Worm (Caenorhabditis elegans): Measurements from ENCODE around the gene ZK328.6.

ce11 chrIII:5988991-5989726, 41.2 kb downstream of the ZK328.6 start:
- TF ChIP-seq him-1 (tag; optimal IDR thresholded peaks at IDR 0.05) = no peak
- TF ChIP-seq W03F9.2 (tag; optimal IDR thresholded peaks at IDR 0.05) = no peak
- no peak for TF ChIP-seq dao-5 (tag; optimal IDR thresholded peaks at IDR 0.05)
